Worm (Caenorhabditis elegans): Measurements from ENCODE around the gene F37A4.6.

F37A4.6 gene

ce11 chrIII:6709983-6710382 is 4.4 kb downstream of the F37A4.6 start, which contains the start of gene isw-1 (continued):
- TF ChIP-seq lin-14 (GFP tag; optimal IDR thresholded peaks at IDR 0.05) (no peak), isw-1 (GFP tag; IDR thresholded peaks at IDR 0.05) (no peak), lin-13 (GFP tag; optimal IDR thresholded peaks at IDR 0.05) (no peak), ets-5 (GFP tag; IDR thresholded peaks at IDR 0.05) (no peak), tlp-1 (tag; optimal IDR thresholded peaks at IDR 0.05) (no peak), nhr-85 (tag) (peak; percentile 68), ztf-4 (tag; optimal IDR thresholded peaks at IDR 0.05) (no peak), pax-3 (tag; optimal IDR thresholded peaks at IDR 0.05) (no peak), elt-3 (tag; optimal IDR thresholded peaks at IDR 0.05) (peak in 1 of 6 experiments; percentile 24), efl-3 (GFP tag; optimal IDR thresholded peaks at IDR 0.05) (no peak), xbp-1 (tag; optimal IDR thresholded peaks at IDR 0.05) (peak; percentile 53), nhr-237 (tag; optimal IDR thresholded peaks at IDR 0.05) (no peak), fos-1 (tag; optimal IDR thresholded peaks at IDR 0.05) (no peak), jun-1 (tag; optimal IDR thresholded peaks at IDR 0.05) (peak; percentile 16), alr-1 (tag; optimal IDR thresholded peaks at IDR 0.05; ENCODE audit: borderline replicate concordance) (no peak), aha-1 (tag; optimal IDR thresholded peaks at IDR 0.05) (no peak), nhr-11 (tag; optimal IDR thresholded peaks at IDR 0.05) (no peak), irx-1 (tag; optimal IDR thresholded peaks at IDR 0.05) (no peak), snpc-4 (tag; optimal IDR thresholded peaks at IDR 0.05) (no peak)

ce11 chrIII:6711590-6711989 is 6.0 kb downstream of the F37A4.6 start, which contains the start of gene F37A4.5:
TSS of gene F37A4.5 (plus strand) at chrIII:6711890.
- TF ChIP-seq nhr-84 (tag; optimal IDR thresholded peaks at IDR 0.05) = no peak
- TF ChIP-seq zip-4 (GFP tag; optimal IDR thresholded peaks at IDR 0.05) = no peak
- no peak for TF ChIP-seq vab-15 (tag; optimal IDR thresholded peaks at IDR 0.05)
- TF ChIP-seq aly-2 (tag; optimal IDR thresholded peaks at IDR 0.05) = no peak
- TF ChIP-seq irx-1 (tag; optimal IDR thresholded peaks at IDR 0.05) = no peak
- TF ChIP-seq nhr-76 (tag; optimal IDR thresholded peaks at IDR 0.05) = no peak
- no peak for TF ChIP-seq elt-3 (tag; optimal IDR thresholded peaks at IDR 0.05)
- TF ChIP-seq jun-1 (tag; optimal IDR thresholded peaks at IDR 0.05) = no peak
- no peak for TF ChIP-seq sup-37 (GFP tag; optimal IDR thresholded peaks at IDR 0.05)
- TF ChIP-seq lin-15B (tag; optimal IDR thresholded peaks at IDR 0.05) = no peak
- TF ChIP-seq fkh-10 (GFP tag; optimal IDR thresholded peaks at IDR 0.05) = no peak
- no peak for TF ChIP-seq mab-9 (GFP tag; IDR thresholded peaks at IDR 0.05)
- no peak for TF ChIP-seq swsn-7 (tag; optimal IDR thresholded peaks at IDR 0.05)
- no peak for TF ChIP-seq fkh-8 (tag; optimal IDR thresholded peaks at IDR 0.05)
- no peak for TF ChIP-seq efl-1 (optimal IDR thresholded peaks at IDR 0.05)
- no peak for TF ChIP-seq efl-1 (GFP tag; optimal IDR thresholded peaks at IDR 0.05 in 1 of 2)

DNA sequence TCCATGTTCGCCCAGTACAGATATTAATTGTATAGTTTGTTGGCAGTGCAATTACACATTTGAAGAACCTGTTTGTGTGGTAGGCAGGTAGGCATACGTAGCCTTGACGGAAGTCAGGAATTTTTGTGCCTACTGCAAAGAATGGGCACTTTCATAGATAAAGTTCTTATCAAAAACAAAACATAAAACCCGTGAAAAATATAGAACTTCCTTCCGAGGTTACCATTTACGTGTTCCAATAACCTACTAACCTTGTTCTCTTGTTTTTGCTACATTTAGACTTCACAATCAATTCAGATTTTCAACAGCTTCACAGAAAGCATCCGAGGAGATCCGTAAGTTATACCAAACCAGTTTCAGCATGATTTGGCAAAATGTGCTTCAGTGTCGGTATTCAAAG is 7.7 kb downstream of the F37A4.6 start, which contains the start of gene F37A4.4:
Gene F37A4.4, plus strand, starts transcription at position 301 of the 400 bp plus-strand sequence.
- TF ChIP-seq nhr-11 (tag; optimal IDR thresholded peaks at IDR 0.05) = no peak
- no peak for TF ChIP-seq C34B4.2 (tag; optimal IDR thresholded peaks at IDR 0.05)
- TF ChIP-seq isw-1 (GFP tag; IDR thresholded peaks at IDR 0.05) = no peak
- TF ChIP-seq C04F5.9 (tag; optimal IDR thresholded peaks at IDR 0.05) = no peak
- TF ChIP-seq ceh-82 (tag; optimal IDR thresholded peaks at IDR 0.05) = no peak
- TF ChIP-seq ces-1 (GFP tag; optimal IDR thresholded peaks at IDR 0.05) = no peak
- no peak for TF ChIP-seq hpl-2 (GFP tag; optimal IDR thresholded peaks at IDR 0.05)
- no peak for TF ChIP-seq aha-1 (tag; optimal IDR thresholded peaks at IDR 0.05)

- TF ChIP-seq sox-4 (tag; optimal IDR thresholded peaks at IDR 0.05) (no peak), hpl-2 (GFP tag; optimal IDR thresholded peaks at IDR 0.05) (no peak), fos-1 (tag; optimal IDR thresholded peaks at IDR 0.05) (no peak), mef-2 (tag; optimal IDR thresholded peaks at IDR 0.05) (no peak), sptf-1 (tag; optimal IDR thresholded peaks at IDR 0.05) (no peak), mdl-1 (tag; optimal IDR thresholded peaks at IDR 0.05) (no peak), tbx-2 (tag; optimal IDR thresholded peaks at IDR 0.05) (no peak), dpl-1 (GFP tag; optimal IDR thresholded peaks at IDR 0.05) (no peak), nhr-90 (tag; optimal IDR thresholded peaks at IDR 0.05; ENCODE audit: poor library complexity) (no peak)
Observed at ce11 chrIII:6718270-6718669, 12.7 kb downstream of the F37A4.6 start, which contains the start of gene F37A4.3. TSS of gene F37A4.3 (plus strand) at chrIII:6718570.

All from whole organism, L1 larva.